Worm (Caenorhabditis elegans) whole organism, midembryonic: Measurements from ENCODE around the gene K03A11.5.

ENCODE experiments used
- T22C8.4 ChIP-seq: fragments of 200-800 bp; sonication (Bioruptor generic); IDR thresholded peaks from 2 replicates; pipeline ENCODE4 v1.3.6; 2022; ENCODE audit warnings: missing genetic modification characterization, missing compliant biosample characterization
- med-1 ChIP-seq: sonication (generic microtip); optimal IDR thresholded peaks from 2 replicates; lab custom pipeline; 2017; ENCODE audit warnings: missing genetic modification characterization, mild to moderate bottlenecking, missing compliant biosample characterization, antibody characterized with exemption, missing genetic modification reagents; ENCODE audit not compliant: insufficient read depth
- ref-1 ChIP-seq: fragments of 200-800 bp; sonication (Bioruptor generic); conservative IDR thresholded peaks from 2 replicates; pipeline ENCODE4 v1.3.6; 2022; ENCODE audit warnings: missing genetic modification reagents, missing genetic modification characterization, missing compliant biosample characterization
- ztf-23 ChIP-seq: fragments of 200-800 bp; sonication (Bioruptor generic); IDR thresholded peaks from 2 replicates; pipeline ENCODE4 v1.3.6; 2022; ENCODE audit warnings: missing genetic modification reagents, missing genetic modification characterization, missing compliant biosample characterization
- ztf-29 ChIP-seq: fragments of 200-800 bp; sonication (Bioruptor generic); IDR thresholded peaks from 2 replicates; pipeline ENCODE4 v1.3.6; 2022; ENCODE audit warnings: missing genetic modification reagents, missing genetic modification characterization, missing compliant biosample characterization

ce11 chrX:13062934-13063585 is at the start of gene K03A11.5:
- no peak for TF ChIP-seq ztf-23 (GFP tag; lab: Robert Waterston, UW)
- TF ChIP-seq ref-1 (GFP tag; lab: Robert Waterston, UW), result no peak
- no peak for TF ChIP-seq T22C8.4 (GFP tag; lab: Robert Waterston, UW)
- no peak for TF ChIP-seq med-1 (GFP tag; lab: Kevin White, UChicago)
- TF ChIP-seq ztf-29, result no peak
